Worm (Caenorhabditis elegans): ENCODE results near the gene fbxb-103.

Gene fbxb-103

ce11 chrII:3957455-3958212, 50.7 kb downstream of the fbxb-103 start:
- no peak for TF ChIP-seq unc-120 (tag; optimal IDR thresholded peaks at IDR 0.05; ENCODE audit: poor library complexity, severe bottlenecking)
- no peak for TF ChIP-seq lsy-2 (tag; optimal IDR thresholded peaks at IDR 0.05)
- TF ChIP-seq mls-2 (tag; optimal IDR thresholded peaks at IDR 0.05) = peak; percentile 9
- TF ChIP-seq mep-1 (tag; optimal IDR thresholded peaks at IDR 0.05) = peak; percentile 15
- no peak for TF ChIP-seq snpc-4 (tag; optimal IDR thresholded peaks at IDR 0.05)
- TF ChIP-seq ces-1 (GFP tag; optimal IDR thresholded peaks at IDR 0.05) = no peak
- no peak for TF ChIP-seq bed-3 (GFP tag; optimal IDR thresholded peaks at IDR 0.05)
- no peak for TF ChIP-seq nhr-12 (tag; optimal IDR thresholded peaks at IDR 0.05)
- TF ChIP-seq pha-4 (tag; optimal IDR thresholded peaks at IDR 0.05) = no peak
- no peak for TF ChIP-seq drap-1 (GFP tag; optimal IDR thresholded peaks at IDR 0.05)
- TF ChIP-seq nhr-76 (tag; optimal IDR thresholded peaks at IDR 0.05) = no peak
- no peak for TF ChIP-seq hlh-1 (tag; optimal IDR thresholded peaks at IDR 0.05)
- no peak for TF ChIP-seq ceh-83 (GFP tag; optimal IDR thresholded peaks at IDR 0.05)
- TF ChIP-seq tbx-8 (GFP tag; optimal IDR thresholded peaks at IDR 0.05) = no peak
- peak; percentile 3 for TF ChIP-seq ceh-43 (GFP tag; optimal IDR thresholded peaks at IDR 0.05)
- TF ChIP-seq cnd-1 (tag; optimal IDR thresholded peaks at IDR 0.05) = peak; percentile 80
- no peak for TF ChIP-seq sptf-1 (tag; optimal IDR thresholded peaks at IDR 0.05)
- no peak for TF ChIP-seq lin-13 (tag; optimal IDR thresholded peaks at IDR 0.05)
- peak; percentile 83 for TF ChIP-seq nhr-2 (tag; optimal IDR thresholded peaks at IDR 0.05)
- no peak for TF ChIP-seq elt-1 (tag; optimal IDR thresholded peaks at IDR 0.05; ENCODE audit: borderline replicate concordance, insufficient read depth)
- no peak for TF ChIP-seq mab-5 (tag; optimal IDR thresholded peaks at IDR 0.05)
- TF ChIP-seq flh-1 (GFP tag; optimal IDR thresholded peaks at IDR 0.05) = no peak
- TF ChIP-seq ham-2 (GFP tag; optimal IDR thresholded peaks at IDR 0.05) = no peak
- no peak for TF ChIP-seq elt-3 (tag; optimal IDR thresholded peaks at IDR 0.05)
- no peak for TF ChIP-seq ztf-11 (tag; optimal IDR thresholded peaks at IDR 0.05)
- no peak for TF ChIP-seq sem-2 (GFP tag; optimal IDR thresholded peaks at IDR 0.05)
- TF ChIP-seq nhr-28 (tag; optimal IDR thresholded peaks at IDR 0.05) = no peak
- TF ChIP-seq blmp-1 (tag; optimal IDR thresholded peaks at IDR 0.05) = no peak
- TF ChIP-seq zip-8 (tag; optimal IDR thresholded peaks at IDR 0.05) = no peak
- TF ChIP-seq nhr-237 (tag; optimal IDR thresholded peaks at IDR 0.05) = no peak
- peak; percentile 69 for TF ChIP-seq unc-62 (GFP tag; optimal IDR thresholded peaks at IDR 0.05)
- peak; percentile 64 for TF ChIP-seq ceh-39 (tag; optimal IDR thresholded peaks at IDR 0.05)
- TF ChIP-seq M03D4.4 (tag; optimal IDR thresholded peaks at IDR 0.05) = no peak
- TF ChIP-seq lin-32 (GFP tag; optimal IDR thresholded peaks at IDR 0.05) = peak; percentile 69
- no peak for TF ChIP-seq unc-39 (tag; optimal IDR thresholded peaks at IDR 0.05)
